Worm (Caenorhabditis elegans) whole organism, L1 larva: Measurements from ENCODE around the gene T10B10.8.

Experiments
- fkh-10 ChIP-seq: sonication (generic microtip); optimal IDR thresholded peaks from 2 replicates; lab custom pipeline; 2017; ENCODE audit warnings: missing biosample characterization, missing genetic modification reagents, missing genetic modification characterization
- nhr-28 ChIP-seq: fragments of 150-350 bp; optimal IDR thresholded peaks from 2 replicates; lab custom pipeline; 2014; ENCODE audit warnings: missing biosample characterization, missing genetic modification characterization
- nhr-77 ChIP-seq: fragments of 150-350 bp; optimal IDR thresholded peaks from 2 replicates; lab custom pipeline; 2014; ENCODE audit warnings: missing biosample characterization, missing genetic modification characterization

DNA sequence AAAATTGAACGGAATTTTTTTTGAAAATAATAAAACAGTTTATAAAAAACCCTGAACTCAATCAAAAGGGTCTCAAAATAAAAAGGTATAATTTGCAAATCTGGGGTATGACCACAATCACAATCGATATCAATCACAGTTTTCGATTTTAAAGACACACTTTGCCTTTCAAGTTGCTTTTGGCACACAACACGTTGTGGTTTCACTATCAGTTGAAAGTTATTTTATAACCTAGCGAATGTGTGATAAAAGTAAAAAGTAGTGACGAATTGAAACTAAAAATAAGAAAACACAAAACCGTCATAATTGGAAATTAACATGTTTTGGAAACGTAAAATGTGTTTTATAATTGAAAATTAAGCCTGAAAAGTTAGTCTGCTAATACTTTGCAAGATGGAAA, 1.7 kb upstream of the T10B10.8 start:
- no peak for TF ChIP-seq nhr-77
- no peak for TF ChIP-seq fkh-10
- TF ChIP-seq nhr-28, result no peak
